Worm (Caenorhabditis elegans) whole organism, L3 larva: ENCODE data around the gene nono-1.

Experiments
- nhr-12 ChIP-seq: fragments of 150-350 bp; optimal IDR thresholded peaks from 2 replicates; lab custom pipeline; 2014; ENCODE audit warnings: missing biosample characterization, missing genetic modification characterization
- nhr-237 ChIP-seq: fragments of 150-350 bp; optimal IDR thresholded peaks from 2 replicates; lab custom pipeline; 2014; ENCODE audit warnings: missing biosample characterization, missing genetic modification characterization
- pqm-1 ChIP-seq: fragments of 150-350 bp; optimal IDR thresholded peaks from 2 replicates; lab custom pipeline; 2017; ENCODE audit warnings: missing biosample characterization, missing genetic modification characterization, inconsistent platforms
- snpc-4 ChIP-seq: fragments of 150-350 bp; optimal IDR thresholded peaks from 2 replicates; lab custom pipeline; 2014; ENCODE audit warnings: missing biosample characterization, missing genetic modification characterization

- TF ChIP-seq snpc-4: no peak
- no peak for TF ChIP-seq nhr-12 (tag; lab: Kevin White, UChicago)
- no peak for TF ChIP-seq pqm-1 (tag; lab: Kevin White, UChicago)
- no peak for TF ChIP-seq nhr-237 (tag; lab: Kevin White, UChicago)
Observed at ce11 chrIII:5934138-5934658, 23.8 kb downstream of the nono-1 start.
